Worm (Caenorhabditis elegans): ENCODE data around the gene srt-8.

The srt-8 gene

ce11 chrV:3132116-3132515 is 45.8 kb downstream of the srt-8 start:
- TF ChIP-seq F13C5.2 (tag; optimal IDR thresholded peaks at IDR 0.05) (no peak), flt-1 (GFP tag; IDR thresholded peaks at IDR 0.05) (no peak), pes-1 (GFP tag; IDR thresholded peaks at IDR 0.05) (0 out of 2 replicates have a peak, but pooled peaks have one; percentile 30), tbx-11 (GFP tag; IDR thresholded peaks at IDR 0.05) (no peak)

ce11 chrV:3133293-3133755 is 47.0 kb downstream of the srt-8 start, which contains the start of gene F02C9.2:
F02C9.2 (plus strand) TSS chrV:3133705.
- TF ChIP-seq ama-1 (optimal IDR thresholded peaks at IDR 0.05) (no peak), sea-1 (GFP tag; conservative IDR thresholded peaks at IDR 0.05) (no peak), tra-4 (tag; optimal IDR thresholded peaks at IDR 0.05) (no peak), F13C5.2 (tag; optimal IDR thresholded peaks at IDR 0.05) (no peak), ceh-13 (GFP tag; optimal IDR thresholded peaks at IDR 0.05) (no peak), hmg-4 (GFP tag; optimal IDR thresholded peaks at IDR 0.05) (no peak), B0310.2 (tag; optimal IDR thresholded peaks at IDR 0.05) (no peak), hmbx-1 (tag; optimal IDR thresholded peaks at IDR 0.05) (no peak)

Data from whole organism, early embryonic.